Fruit fly (Drosophila melanogaster): ENCODE results near the gene Glut4EF.

Gene Glut4EF

dm6 chr3R:9944379-9945056 lies 70.0 kb downstream of the Glut4EF start:
- no peak for TF ChIP-seq CG6808 (GFP tag; optimal IDR thresholded peaks at IDR 0.05)
- peak; percentile 20 for TF ChIP-seq svp (GFP tag)
- TF ChIP-seq CG10631 (GFP tag; optimal IDR thresholded peaks at IDR 0.05), result no peak
- TF ChIP-seq Sox15 (GFP tag; optimal IDR thresholded peaks at IDR 0.05), result no peak
- no peak for TF ChIP-seq pdm3 (GFP tag; optimal IDR thresholded peaks at IDR 0.05)
- no peak for TF ChIP-seq CG6276 (GFP tag; optimal IDR thresholded peaks at IDR 0.05)
- no peak for TF ChIP-seq Hr38 (GFP tag; optimal IDR thresholded peaks at IDR 0.05)
- peak; percentile 94 for TF ChIP-seq fkh (GFP tag; optimal IDR thresholded peaks at IDR 0.05)
- TF ChIP-seq vri (GFP tag; optimal IDR thresholded peaks at IDR 0.05), result no peak

- peak; percentile 17; the same call in 1 of the 3 replicates for TF ChIP-seq eg (GFP tag; IDR thresholded peaks at IDR 0.05)
- no peak for TF ChIP-seq Gug (GFP tag; IDR thresholded peaks at IDR 0.05)
- TF ChIP-seq CG6163 (GFP tag; IDR thresholded peaks at IDR 0.05), result 0 out of 3 replicates have a peak, but pooled peaks have one; percentile 35
- TF ChIP-seq CG15336 (GFP tag; IDR thresholded peaks at IDR 0.05), result 0 out of 2 replicates have a peak, but pooled peaks have one; percentile 7
- peak; percentile 34 for TF ChIP-seq fkh (GFP tag; optimal IDR thresholded peaks at IDR 0.05)
- no peak for TF ChIP-seq cyc (GFP tag; optimal IDR thresholded peaks at IDR 0.05)
These were observed 72.0 kb downstream of the Glut4EF start for dm6 chr3R:9946493-9946892.

dm6 chr3R:9949903-9950302 lies 75.4 kb downstream of the Glut4EF start:
- TF ChIP-seq CG32006 (GFP tag; optimal IDR thresholded peaks at IDR 0.05) (no peak), CG6163 (GFP tag; IDR thresholded peaks at IDR 0.05) (peak; percentile 70), svp (GFP tag) (peak; percentile 58), cyc (GFP tag; optimal IDR thresholded peaks at IDR 0.05) (no peak), CG6854 (GFP tag; optimal IDR thresholded peaks at IDR 0.05) (peak; percentile 51), CG1621 (tag; optimal IDR thresholded peaks at IDR 0.05) (no peak), Sox14 (GFP tag; optimal IDR thresholded peaks at IDR 0.05) (no peak), CG7368 (GFP tag; optimal IDR thresholded peaks at IDR 0.05) (peak; percentile 24), acj6 (GFP tag; optimal IDR thresholded peaks at IDR 0.05) (no peak), CG6808 (GFP tag; optimal IDR thresholded peaks at IDR 0.05) (peak; percentile 19), CG15336 (GFP tag; IDR thresholded peaks at IDR 0.05) (0 out of 2 replicates have a peak, but pooled peaks have one; percentile 29), Smox (GFP tag; optimal IDR thresholded peaks at IDR 0.05) (no peak), Eip75B (GFP tag; optimal IDR thresholded peaks at IDR 0.05) (peak; percentile 32), topi (GFP tag; optimal IDR thresholded peaks at IDR 0.05) (peak; percentile 20), CG11294 (GFP tag; IDR thresholded peaks at IDR 0.05) (peak; percentile 29; the same call in 1 of the 2 replicates), CG3919 (GFP tag; optimal IDR thresholded peaks at IDR 0.05) (peak; percentile 46), Lpt (GFP tag; optimal IDR thresholded peaks at IDR 0.05) (peak; percentile 37), eg (GFP tag; IDR thresholded peaks at IDR 0.05) (peak; percentile 64), Blimp-1 (GFP tag; optimal IDR thresholded peaks at IDR 0.05) (no peak), CG16779 (tag; optimal IDR thresholded peaks at IDR 0.05) (peak; percentile 41), esn (GFP tag; optimal IDR thresholded peaks at IDR 0.05) (peak; percentile 26), CG8319 (GFP tag; optimal IDR thresholded peaks at IDR 0.05) (no peak), CG6276 (GFP tag; optimal IDR thresholded peaks at IDR 0.05) (peak; percentile 12), Ets21C (GFP tag; optimal IDR thresholded peaks at IDR 0.05) (no peak), net (GFP tag; optimal IDR thresholded peaks at IDR 0.05) (peak; percentile 46), ss (GFP tag; optimal IDR thresholded peaks at IDR 0.05) (peak in 1 of 2 experiments; percentile 40), CG34406 (GFP tag; optimal IDR thresholded peaks at IDR 0.05) (no peak), Met (GFP tag; optimal IDR thresholded peaks at IDR 0.05) (peak; percentile 49), CG3032 (tag; optimal IDR thresholded peaks at IDR 0.05) (peak; percentile 10), Eip78C (GFP tag) (peak; percentile 83), CG8119 (GFP tag; IDR thresholded peaks at IDR 0.05) (0 out of 3 replicates have a peak, but pooled peaks have one; percentile 35), vri (GFP tag; optimal IDR thresholded peaks at IDR 0.05) (peak; percentile 41)

Data from whole organism, prepupa.